Fruit fly (Drosophila melanogaster) whole organism: ENCODE results near the gene CG5080.

ENCODE experiments used
- Dll ChIP-seq: fragments of >200 bp; optimal IDR thresholded peaks from 2 replicates; lab custom pipeline; 2017
- EcR ChIP-seq, 2 experiments: fragments of >200 bp; optimal IDR thresholded peaks; 2 replicates each; lab custom pipeline; 2017; ENCODE audit warnings: missing biosample characterization in 2 of 2, missing genetic modification characterization in 2 of 2, missing genetic modification reagents in 2 of 2
- pan ChIP-seq: fragments of >200 bp; optimal IDR thresholded peaks from 2 replicates; lab custom pipeline; 2017
- psq ChIP-seq: fragments of >200 bp; optimal IDR thresholded peaks from 2 replicates; lab custom pipeline; 2017

DNA sequence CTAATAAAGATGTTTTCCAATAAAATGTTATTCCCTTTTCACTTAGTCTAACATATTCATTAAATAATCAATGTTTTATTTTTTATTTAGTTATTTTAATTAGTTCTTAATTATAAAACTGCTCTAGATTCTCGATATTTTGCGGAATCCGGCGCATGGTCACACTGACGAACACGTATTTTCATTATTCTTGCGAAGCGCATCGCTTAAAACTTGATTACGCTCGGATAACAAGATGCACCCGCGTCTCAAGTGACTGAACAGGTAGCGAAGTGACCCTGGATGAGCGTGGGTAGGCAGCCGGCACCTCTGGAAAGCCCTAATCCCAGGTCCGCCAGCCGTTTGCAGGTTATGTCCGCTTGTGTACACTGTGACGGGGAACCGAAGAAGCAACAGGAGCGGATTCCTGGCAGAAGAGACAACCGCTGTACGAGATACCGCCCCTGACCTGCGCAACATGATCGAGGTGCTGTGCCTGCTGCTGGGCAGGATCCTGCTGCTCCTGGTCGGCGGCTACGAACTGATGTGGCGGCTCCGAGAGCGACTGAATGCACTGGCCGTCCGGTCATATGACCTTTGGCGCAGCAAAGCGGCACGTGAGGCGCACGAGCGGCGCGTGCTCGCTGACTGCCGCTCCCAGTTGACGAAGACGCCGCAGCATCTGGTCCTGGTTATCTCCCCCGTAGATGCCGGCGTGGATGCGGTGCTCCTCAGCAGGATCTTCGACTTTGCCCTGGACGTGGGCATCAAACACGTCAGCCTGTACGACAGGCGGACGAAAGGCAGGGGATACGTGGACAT is 5.0 kb downstream of the CG5080 start, which contains the start of gene Tango14:
- TF ChIP-seq pan (lab: Kevin White, UChicago) (no peak), EcR (GFP tag; optimal IDR thresholded peaks at IDR 0.05; lab: Kevin White, UChicago) (no peak), psq (lab: Kevin White, UChicago) (no peak), Dll (lab: Kevin White, UChicago) (no peak)
